Worm (Caenorhabditis elegans): Measurements from ENCODE around the gene F36F12.2.
"Not testable (repeated sequence)": the region's sequence is repeated elsewhere in the genome, so short reads cannot be mapped to it uniquely, and the experiment has no call there.

Gene F36F12.2

ce11 chrV:2109295-2109694 is 14.2 kb upstream of the F36F12.2 start, which contains the start of gene ckb-4:
ckb-4 (minus strand) TSS chrV:2109434.
- no peak for TF ChIP-seq unc-62 (GFP tag; optimal IDR thresholded peaks at IDR 0.05)

ce11 chrV:2105976-2106375 is 10.9 kb upstream of the F36F12.2 start, which contains the start of gene F22F7.4:
F22F7.4 (minus strand) TSS chrV:2106076.
- TF ChIP-seq unc-62 (GFP tag; optimal IDR thresholded peaks at IDR 0.05) = no peak

- TF ChIP-seq unc-62 (GFP tag; optimal IDR thresholded peaks at IDR 0.05) = no peak
These were observed 8.0 kb upstream of the F36F12.2 start, which contains the start of gene F36F12.1 for ce11 chrV:2103118-2103517. F36F12.1 (minus strand) TSS chrV:2103218.

- TF ChIP-seq unc-62 (GFP tag; optimal IDR thresholded peaks at IDR 0.05) = no peak
These were observed 3.9 kb upstream of the F36F12.2 start, which contains the start of gene F36F12.7 for ce11 chrV:2099040-2099439. F36F12.7 (plus strand) TSS chrV:2099340.

- no peak for TF ChIP-seq unc-62 (GFP tag; optimal IDR thresholded peaks at IDR 0.05)
These were observed 2.5 kb upstream of the F36F12.2 start, which contains the start of gene clec-208 for ce11 chrV:2097653-2098052. clec-208 (plus strand) TSS chrV:2097953.

ce11 chrV:2095772-2096171 is 668 bp upstream of the F36F12.2 start, which contains the start of gene clec-207:
clec-207 (plus strand) TSS chrV:2096072.
- TF ChIP-seq unc-62 (GFP tag; optimal IDR thresholded peaks at IDR 0.05) = no peak

ce11 chrV:2090321-2090720 is 4.8 kb downstream of the F36F12.2 start, which contains the start of gene ztf-28:
ztf-28 (plus strand) TSS chrV:2090669.
- not testable (repeated sequence) for TF ChIP-seq unc-62 (GFP tag; optimal IDR thresholded peaks at IDR 0.05)

ce11 chrV:2085745-2086267 is 9.3 kb downstream of the F36F12.2 start, which contains the start of gene F36F12.3:
F36F12.3 (plus strand) TSS chrV:2085795.
- not testable (repeated sequence) for TF ChIP-seq unc-62 (GFP tag; optimal IDR thresholded peaks at IDR 0.05)

- no peak for TF ChIP-seq unc-62 (GFP tag; optimal IDR thresholded peaks at IDR 0.05)
These were observed 11.2 kb downstream of the F36F12.2 start for ce11 chrV:2083869-2084268.

ce11 chrV:2081894-2082293 is 13.2 kb downstream of the F36F12.2 start:
- TF ChIP-seq unc-62 (GFP tag; optimal IDR thresholded peaks at IDR 0.05) = no peak

- TF ChIP-seq unc-62 (GFP tag; optimal IDR thresholded peaks at IDR 0.05) = no peak
These were observed 13.8 kb downstream of the F36F12.2 start for ce11 chrV:2081269-2081668.

- TF ChIP-seq unc-62 (GFP tag; optimal IDR thresholded peaks at IDR 0.05) = no peak
These were observed 19.1 kb downstream of the F36F12.2 start for ce11 chrV:2076043-2076442.

ce11 chrV:2072807-2073206 is 22.3 kb downstream of the F36F12.2 start, which contains the start of gene Y40B10A.9:
Y40B10A.9 (minus strand) TSS chrV:2072907.
- TF ChIP-seq unc-62 (GFP tag; optimal IDR thresholded peaks at IDR 0.05) = no peak

ce11 chrV:2068728-2069443 is 26.2 kb downstream of the F36F12.2 start:
- no peak for TF ChIP-seq unc-62 (GFP tag; optimal IDR thresholded peaks at IDR 0.05)

- no peak for TF ChIP-seq unc-62 (GFP tag; optimal IDR thresholded peaks at IDR 0.05)
These were observed 27.1 kb downstream of the F36F12.2 start, which contains the start of gene lbp-9 for ce11 chrV:2067985-2068499. lbp-9 (plus strand) TSS chrV:2068449.

ce11 chrV:2067419-2067818 is 27.7 kb downstream of the F36F12.2 start:
- no peak for TF ChIP-seq unc-62 (GFP tag; optimal IDR thresholded peaks at IDR 0.05)

- no peak for TF ChIP-seq unc-62 (GFP tag; optimal IDR thresholded peaks at IDR 0.05)
These were observed 28.3 kb downstream of the F36F12.2 start, which contains the start of gene nhr-86 for ce11 chrV:2066780-2067179. nhr-86 (minus strand) TSS chrV:2066850.
